Worm (Caenorhabditis elegans): ENCODE measurements around the gene F32E10.9.

DNA sequence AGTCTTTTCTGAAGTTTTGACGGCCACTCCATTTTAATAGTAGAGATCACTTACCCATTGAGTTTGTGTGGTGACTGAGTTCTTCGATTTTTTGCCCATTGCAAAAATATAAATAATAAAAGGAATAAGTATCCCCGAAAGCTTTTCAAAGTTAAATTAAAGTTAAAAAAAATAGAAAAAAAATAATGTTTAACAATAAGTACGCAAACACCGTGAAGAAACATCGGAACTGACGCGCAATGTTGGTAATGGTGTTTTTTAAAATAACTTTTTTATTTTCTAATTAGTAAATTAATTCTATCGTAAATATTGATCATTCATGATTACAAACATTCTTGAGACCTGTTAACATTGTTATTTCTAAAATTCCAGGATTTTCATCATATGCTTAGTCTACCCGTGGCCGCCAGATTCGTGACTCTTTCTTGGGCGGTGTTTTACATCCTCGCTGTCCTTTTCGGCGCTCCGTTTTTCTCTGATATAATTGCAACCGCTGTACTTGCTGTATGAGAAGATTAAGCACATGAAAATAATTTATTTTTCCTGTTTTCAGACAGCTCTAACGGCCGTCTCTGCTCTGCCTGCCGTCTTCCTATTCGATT is 7.4 kb downstream of the F32E10.9 start, which contains the start of the genes F49E8.7, F49E8.8 and nprl-2:
- no peak for TF ChIP-seq dpl-1 (GFP tag; optimal IDR thresholded peaks at IDR 0.05)
- no peak for TF ChIP-seq alr-1 (tag; optimal IDR thresholded peaks at IDR 0.05; ENCODE audit: borderline replicate concordance)
- TF ChIP-seq C16A3.4 (tag; optimal IDR thresholded peaks at IDR 0.05), result no peak
- no peak for TF ChIP-seq aha-1 (tag; optimal IDR thresholded peaks at IDR 0.05)
- TF ChIP-seq efl-3 (GFP tag; optimal IDR thresholded peaks at IDR 0.05), result no peak
- TF ChIP-seq blmp-1 (tag; optimal IDR thresholded peaks at IDR 0.05), result no peak
- no peak for TF ChIP-seq ceh-88 (GFP tag; IDR thresholded peaks at IDR 0.05)
- no peak for TF ChIP-seq nhr-76 (tag; optimal IDR thresholded peaks at IDR 0.05)
- no peak for TF ChIP-seq ces-1 (GFP tag; optimal IDR thresholded peaks at IDR 0.05)
- TF ChIP-seq ztf-11 (tag; optimal IDR thresholded peaks at IDR 0.05), result no peak
- TF ChIP-seq skn-1 (tag; optimal IDR thresholded peaks at IDR 0.05), result no peak
